Worm (Caenorhabditis elegans): ENCODE data around the gene F25B5.6.

Gene F25B5.6

ce11 chrIII:5988991-5989726 is 40.6 kb upstream of the F25B5.6 start:
- no peak for TF ChIP-seq tlf-1 (GFP tag; optimal IDR thresholded peaks at IDR 0.05)
- peak; percentile 36; the same call in 1 of the 2 replicates for TF ChIP-seq dox-1 (GFP tag; IDR thresholded peaks at IDR 0.05)
- peak; percentile 58; the same call in 1 of the 2 replicates for TF ChIP-seq zfh-2 (GFP tag; conservative IDR thresholded peaks at IDR 0.05)
- TF ChIP-seq hmg-1.2 (GFP tag; IDR thresholded peaks at IDR 0.05): 0 out of 2 replicates have a peak, but pooled peaks have one; percentile 6
- no peak for TF ChIP-seq ceh-79 (tag; optimal IDR thresholded peaks at IDR 0.05)
- TF ChIP-seq nhr-80 (tag; optimal IDR thresholded peaks at IDR 0.05): peak; percentile 74
- TF ChIP-seq Y79H2A.3 (GFP tag; conservative IDR thresholded peaks at IDR 0.05): no peak
- no peak for TF ChIP-seq F22D6.2 (tag; optimal IDR thresholded peaks at IDR 0.05)
- no peak for TF ChIP-seq snpc-1.3 (tag; optimal IDR thresholded peaks at IDR 0.05; ENCODE audit: insufficient read depth)
- no peak for TF ChIP-seq lin-26 (GFP tag; IDR thresholded peaks at IDR 0.05)
- no peak for TF ChIP-seq ztf-22 (GFP tag; optimal IDR thresholded peaks at IDR 0.05)
- no peak for TF ChIP-seq F49E8.2 (tag; optimal IDR thresholded peaks at IDR 0.05; ENCODE audit: insufficient read depth)
- TF ChIP-seq F57A8.1 (GFP tag; optimal IDR thresholded peaks at IDR 0.05): no peak
- no peak for TF ChIP-seq T26A5.8 (tag; optimal IDR thresholded peaks at IDR 0.05)
- peak; percentile 12 for TF ChIP-seq lin-54 (GFP tag; optimal IDR thresholded peaks at IDR 0.05)
- TF ChIP-seq attf-5 (GFP tag; optimal IDR thresholded peaks at IDR 0.05): no peak
- TF ChIP-seq aptf-3 (GFP tag; IDR thresholded peaks at IDR 0.05): no peak

- TF ChIP-seq him-1 (tag; optimal IDR thresholded peaks at IDR 0.05): no peak
- no peak for TF ChIP-seq ztf-18 (tag; optimal IDR thresholded peaks at IDR 0.05)
- peak; percentile 42 for TF ChIP-seq snpc-1.3 (tag; optimal IDR thresholded peaks at IDR 0.05; ENCODE audit: insufficient read depth)
- TF ChIP-seq madf-6 (GFP tag; IDR thresholded peaks at IDR 0.05): peak; percentile 92
- no peak for TF ChIP-seq lag-1 (GFP tag; IDR thresholded peaks at IDR 0.05)
- no peak for TF ChIP-seq dpff-1 (tag; optimal IDR thresholded peaks at IDR 0.05)
- TF ChIP-seq F33H1.4 (GFP tag; IDR thresholded peaks at IDR 0.05): peak; percentile 92
- TF ChIP-seq ceh-40 (GFP tag; IDR thresholded peaks at IDR 0.05): no peak
- TF ChIP-seq F57C9.4 (tag; optimal IDR thresholded peaks at IDR 0.05): no peak
- no peak for TF ChIP-seq cebp-2 (GFP tag; IDR thresholded peaks at IDR 0.05)
- TF ChIP-seq ceh-91 (GFP tag; IDR thresholded peaks at IDR 0.05): peak; percentile 71
- TF ChIP-seq snpc-3.4 (tag; optimal IDR thresholded peaks at IDR 0.05): peak; percentile 61
- TF ChIP-seq lin-35 (GFP tag; optimal IDR thresholded peaks at IDR 0.05): no peak
- TF ChIP-seq xnd-1 (tag; optimal IDR thresholded peaks at IDR 0.05): peak; percentile 87
- no peak for TF ChIP-seq nhr-120 (GFP tag; IDR thresholded peaks at IDR 0.05)
- TF ChIP-seq hsf-1 (GFP tag; IDR thresholded peaks at IDR 0.05): no peak
- TF ChIP-seq gei-17 (GFP tag; optimal IDR thresholded peaks at IDR 0.05): no peak
- no peak for TF ChIP-seq C17E4.6 (GFP tag; IDR thresholded peaks at IDR 0.05)
- no peak for TF ChIP-seq ztf-6 (GFP tag; IDR thresholded peaks at IDR 0.05)
- peak; percentile 94 for TF ChIP-seq lsl-1 (GFP tag; optimal IDR thresholded peaks at IDR 0.05)
- TF ChIP-seq C06A6.2 (GFP tag; conservative IDR thresholded peaks at IDR 0.05): no peak
- no peak for TF ChIP-seq T26A5.8 (tag; optimal IDR thresholded peaks at IDR 0.05)
- TF ChIP-seq ceh-58 (GFP tag; IDR thresholded peaks at IDR 0.05): no peak
- no peak for TF ChIP-seq ets-4 (GFP tag; optimal IDR thresholded peaks at IDR 0.05)
- no peak for TF ChIP-seq nhr-80 (tag; optimal IDR thresholded peaks at IDR 0.05)
- TF ChIP-seq lin-54 (GFP tag; optimal IDR thresholded peaks at IDR 0.05): no peak
- TF ChIP-seq Y95B8A.8 (GFP tag; IDR thresholded peaks at IDR 0.05): no peak
- no peak for TF ChIP-seq F39B2.1 (GFP tag; IDR thresholded peaks at IDR 0.05)
- no peak for TF ChIP-seq nhr-179 (tag; optimal IDR thresholded peaks at IDR 0.05)
- no peak for TF ChIP-seq ccch-3 (GFP tag; optimal IDR thresholded peaks at IDR 0.05)
- TF ChIP-seq attf-3 (GFP tag; conservative IDR thresholded peaks at IDR 0.05): no peak
- TF ChIP-seq B0035.1 (tag; optimal IDR thresholded peaks at IDR 0.05): no peak
- no peak for TF ChIP-seq Y56A3A.18 (GFP tag; IDR thresholded peaks at IDR 0.05)
- peak; percentile 73 for TF ChIP-seq madf-8 (GFP tag; conservative IDR thresholded peaks at IDR 0.05)
Observed at ce11 chrIII:5988461-5988860, 39.9 kb upstream of the F25B5.6 start.
